In genomic region chr2L:2486851-2487250, dm6 we compare ENCODE assay signal across 3 fruit fly cellular contexts.
TF ChIP-seq lines count a peak whose summit lies in the region.

No protein-coding gene starts in this region.

TF ChIP-seq in whole organism, embryonic, 481 proteins besides CTCF, POLR2A, EP300 and RAD21 (continued from another document):
- TF ChIP-seq chif (GFP tag; optimal IDR thresholded peaks at IDR 0.05; lab: Kevin White, UChicago) (peak in 1 of 2 experiments; percentile 14), CG4424 (GFP tag; optimal IDR thresholded peaks at IDR 0.05; lab: Kevin White, UChicago) (peak; percentile 10), CG6689 (GFP tag; IDR thresholded peaks at IDR 0.05; lab: Robert Waterston, UW) (peak; percentile 20; the same call in 1 of the 2 replicates), phol (tag; optimal IDR thresholded peaks at IDR 0.05; lab: Kevin White, UChicago) (peak; percentile 21), lbe (GFP tag; optimal IDR thresholded peaks at IDR 0.05; lab: Kevin White, UChicago) (peak; percentile 56), sens (GFP tag; lab: Kevin White, UChicago) (peak; percentile 45), CG15696 (tag; optimal IDR thresholded peaks at IDR 0.05; lab: Kevin White, UChicago) (peak; percentile 11), CG1603 (tag; optimal IDR thresholded peaks at IDR 0.05; lab: Kevin White, UChicago) (peak; percentile 53), Drgx (GFP tag; IDR thresholded peaks at IDR 0.05; lab: Robert Waterston, UW) (peak; percentile 50), gcm (GFP tag; optimal IDR thresholded peaks at IDR 0.05; lab: Kevin White, UChicago) (peak; percentile 2), corto (GFP tag; optimal IDR thresholded peaks at IDR 0.05; lab: Kevin White, UChicago) (peak; percentile 39), CG2712 (tag; optimal IDR thresholded peaks at IDR 0.05; lab: Kevin White, UChicago) (peak; percentile 54), prd (optimal IDR thresholded peaks at IDR 0.05; lab: Kevin White, UChicago) (no peak), prd (GFP tag; IDR thresholded peaks at IDR 0.05; lab: Robert Waterston, UW) (0 out of 3 replicates have a peak, but pooled peaks have one; percentile 30), CG12391 (tag; optimal IDR thresholded peaks at IDR 0.05; lab: Kevin White, UChicago) (peak; percentile 13), CG31441 (GFP tag; IDR thresholded peaks at IDR 0.05; lab: Robert Waterston, UW) (0 out of 2 replicates have a peak, but pooled peaks have one; percentile 13), CG14710 (tag; optimal IDR thresholded peaks at IDR 0.05; lab: Kevin White, UChicago) (peak; percentile 32), CG18262 (tag; optimal IDR thresholded peaks at IDR 0.05; lab: Kevin White, UChicago) (peak; percentile 25), CG10979 (tag; optimal IDR thresholded peaks at IDR 0.05; lab: Kevin White, UChicago) (peak; percentile 54), CG9727 (GFP tag; optimal IDR thresholded peaks at IDR 0.05; lab: Kevin White, UChicago) (peak; percentile 19), gem (tag; optimal IDR thresholded peaks at IDR 0.05; lab: Kevin White, UChicago) (peak; percentile 41), zf30C (GFP tag; optimal IDR thresholded peaks at IDR 0.05; lab: Kevin White, UChicago) (peak; percentile 47), CG32532 (GFP tag; IDR thresholded peaks at IDR 0.05; lab: Robert Waterston, UW) (no peak), Ets65A (GFP tag; lab: Kevin White, UChicago) (no peak), fd102C (GFP tag; optimal IDR thresholded peaks at IDR 0.05; lab: Kevin White, UChicago) (no peak)

TF ChIP-seq in whole organism, prepupa, 60 proteins besides CTCF, POLR2A, EP300 and RAD21 (continued from another document):
- TF ChIP-seq Sox102F (GFP tag; optimal IDR thresholded peaks at IDR 0.05; lab: Kevin White, UChicago) (peak; percentile 83), svp (GFP tag; lab: Kevin White, UChicago) (peak; percentile 93), Sox15 (GFP tag; optimal IDR thresholded peaks at IDR 0.05; lab: Kevin White, UChicago) (peak; percentile 43), CG15336 (GFP tag; IDR thresholded peaks at IDR 0.05; lab: Robert Waterston, UW) (peak; percentile 75), Ets21C (GFP tag; optimal IDR thresholded peaks at IDR 0.05; lab: Kevin White, UChicago) (peak; percentile 74), CG6163 (GFP tag; IDR thresholded peaks at IDR 0.05; lab: Robert Waterston, UW) (peak; percentile 76), cyc (GFP tag; optimal IDR thresholded peaks at IDR 0.05; lab: Kevin White, UChicago) (peak; percentile 81), CG11294 (GFP tag; IDR thresholded peaks at IDR 0.05; lab: Robert Waterston, UW) (0 out of 2 replicates have a peak, but pooled peaks have one; percentile 19), Met (GFP tag; optimal IDR thresholded peaks at IDR 0.05; lab: Kevin White, UChicago) (peak; percentile 85), dac (GFP tag; optimal IDR thresholded peaks at IDR 0.05; lab: Kevin White, UChicago) (peak; percentile 15), Hr4 (GFP tag; optimal IDR thresholded peaks at IDR 0.05; lab: Kevin White, UChicago) (peak; percentile 65), Lpt (GFP tag; optimal IDR thresholded peaks at IDR 0.05; lab: Kevin White, UChicago) (peak; percentile 69), Eip93F (GFP tag; optimal IDR thresholded peaks at IDR 0.05; lab: Kevin White, UChicago) (peak; percentile 46), CG10631 (GFP tag; optimal IDR thresholded peaks at IDR 0.05; lab: Kevin White, UChicago) (peak; percentile 84), fkh (GFP tag; optimal IDR thresholded peaks at IDR 0.05; lab: Kevin White, UChicago) (no peak), CG6792 (GFP tag; optimal IDR thresholded peaks at IDR 0.05; lab: Kevin White, UChicago) (peak; percentile 80), CG11762 (GFP tag; optimal IDR thresholded peaks at IDR 0.05; lab: Kevin White, UChicago; ENCODE audit: insufficient read depth) (peak; percentile 63), pdm3 (GFP tag; optimal IDR thresholded peaks at IDR 0.05; lab: Kevin White, UChicago) (peak; percentile 84), CG34406 (GFP tag; optimal IDR thresholded peaks at IDR 0.05; lab: Kevin White, UChicago) (peak; percentile 74), ss (GFP tag; optimal IDR thresholded peaks at IDR 0.05; lab: Kevin White, UChicago) (peak in 1 of 2 experiments; percentile 73), fd59A (GFP tag; optimal IDR thresholded peaks at IDR 0.05; lab: Kevin White, UChicago) (peak; percentile 77), Hr39 (GFP tag; optimal IDR thresholded peaks at IDR 0.05; lab: Kevin White, UChicago) (peak; percentile 84), esn (GFP tag; optimal IDR thresholded peaks at IDR 0.05; lab: Kevin White, UChicago) (peak; percentile 89), CG6276 (GFP tag; optimal IDR thresholded peaks at IDR 0.05; lab: Kevin White, UChicago) (peak; percentile 34), Ets96B (tag; optimal IDR thresholded peaks at IDR 0.05; lab: Kevin White, UChicago) (peak; percentile 84), CG7368 (GFP tag; optimal IDR thresholded peaks at IDR 0.05; lab: Kevin White, UChicago) (peak; percentile 70), net (GFP tag; optimal IDR thresholded peaks at IDR 0.05; lab: Kevin White, UChicago) (peak; percentile 77), CG3919 (GFP tag; optimal IDR thresholded peaks at IDR 0.05; lab: Kevin White, UChicago) (peak; percentile 89), CG9139 (GFP tag; optimal IDR thresholded peaks at IDR 0.05; lab: Kevin White, UChicago) (peak; percentile 59), Blimp-1 (GFP tag; optimal IDR thresholded peaks at IDR 0.05; lab: Kevin White, UChicago) (peak; percentile 43), CG8319 (GFP tag; optimal IDR thresholded peaks at IDR 0.05; lab: Kevin White, UChicago) (peak; percentile 72), CG8119 (GFP tag; IDR thresholded peaks at IDR 0.05; lab: Robert Waterston, UW) (peak; percentile 75), lz (GFP tag; optimal IDR thresholded peaks at IDR 0.05; lab: Kevin White, UChicago) (peak; percentile 84), dsx (GFP tag; optimal IDR thresholded peaks at IDR 0.05; lab: Kevin White, UChicago; ENCODE audit: poor library complexity, severe bottlenecking) (peak; percentile 67), CG31627 (GFP tag; optimal IDR thresholded peaks at IDR 0.05; lab: Kevin White, UChicago) (peak; percentile 86), Sox14 (GFP tag; optimal IDR thresholded peaks at IDR 0.05; lab: Kevin White, UChicago) (peak; percentile 87)

TF ChIP-seq in whole organism, wandering third instar larva, 38 proteins besides CTCF, POLR2A, EP300 and RAD21 (continued from another document):
- TF ChIP-seq Hr83 (GFP tag; optimal IDR thresholded peaks at IDR 0.05; lab: Kevin White, UChicago; ENCODE audit: poor library complexity, severe bottlenecking) (no peak), tai (GFP tag; optimal IDR thresholded peaks at IDR 0.05; lab: Kevin White, UChicago) (no peak), psq (GFP tag; optimal IDR thresholded peaks at IDR 0.05; lab: Kevin White, UChicago) (peak; percentile 83), brk (GFP tag; optimal IDR thresholded peaks at IDR 0.05; lab: Kevin White, UChicago) (peak; percentile 74), CG9705 (GFP tag; optimal IDR thresholded peaks at IDR 0.05; lab: Kevin White, UChicago) (peak; percentile 67), ey (GFP tag; optimal IDR thresholded peaks at IDR 0.05; lab: Kevin White, UChicago) (peak; percentile 87), lola (GFP tag; optimal IDR thresholded peaks at IDR 0.05; lab: Kevin White, UChicago) (no peak), CG32264 (GFP tag; optimal IDR thresholded peaks at IDR 0.05; lab: Kevin White, UChicago) (peak; percentile 63)
